Worm (Caenorhabditis elegans) whole organism, midembryonic: ENCODE measurements around the gene Y59A8B.21.

ENCODE experiments used
- T22C8.4 ChIP-seq: fragments of 200-800 bp; sonication (Bioruptor generic); IDR thresholded peaks from 2 replicates; pipeline ENCODE4 v1.3.6; 2022; ENCODE audit warnings: missing genetic modification characterization, missing compliant biosample characterization
- med-1 ChIP-seq: sonication (generic microtip); optimal IDR thresholded peaks from 2 replicates; lab custom pipeline; 2017; ENCODE audit warnings: missing genetic modification characterization, mild to moderate bottlenecking, missing compliant biosample characterization, antibody characterized with exemption, missing genetic modification reagents; ENCODE audit not compliant: insufficient read depth
- ref-1 ChIP-seq: fragments of 200-800 bp; sonication (Bioruptor generic); conservative IDR thresholded peaks from 2 replicates; pipeline ENCODE4 v1.3.6; 2022; ENCODE audit warnings: missing genetic modification reagents, missing genetic modification characterization, missing compliant biosample characterization
- ztf-23 ChIP-seq: fragments of 200-800 bp; sonication (Bioruptor generic); IDR thresholded peaks from 2 replicates; pipeline ENCODE4 v1.3.6; 2022; ENCODE audit warnings: missing genetic modification reagents, missing genetic modification characterization, missing compliant biosample characterization

ce11 chrV:17982935-17983334 is 3.1 kb upstream of the Y59A8B.21 start:
- TF ChIP-seq ref-1 (no peak), T22C8.4 (no peak), med-1 (no peak), ztf-23 (GFP tag; lab: Robert Waterston, UW) (no peak)
